Fruit fly (Drosophila melanogaster) whole organism, embryonic: ENCODE data around the gene ago.

Source experiments
- CG10267 ChIP-seq: fragments of 200-800 bp; sonication (Bioruptor generic); optimal IDR thresholded peaks from 2 replicates; lab custom pipeline; 2018; ENCODE audit warnings: missing biosample characterization, mild to moderate bottlenecking, missing genetic modification characterization, moderate library complexity
- CG10366 ChIP-seq: fragments of 200-800 bp; sonication (Bioruptor generic); IDR thresholded peaks from 2 replicates; pipeline ENCODE4 v1.3.6; 2022; ENCODE audit warnings: missing biosample characterization, missing genetic modification characterization
- CG10462 ChIP-seq: fragments of 200-800 bp; sonication (Bioruptor generic); optimal IDR thresholded peaks from 2 replicates; lab custom pipeline; 2016; ENCODE audit warnings: missing biosample characterization, missing genetic modification characterization
- CG12104 ChIP-seq: fragments of 200-800 bp; sonication (Bioruptor generic); optimal IDR thresholded peaks from 3 replicates; lab custom pipeline; 2016; ENCODE audit warnings: missing biosample characterization, missing genetic modification characterization
- CG12219 ChIP-seq: fragments of 200-800 bp; sonication (Bioruptor generic); optimal IDR thresholded peaks from 3 replicates; lab custom pipeline; 2018; ENCODE audit warnings: missing biosample characterization, mild to moderate bottlenecking, missing genetic modification characterization
- CG13296 ChIP-seq: fragments of 200-800 bp; sonication (Bioruptor generic); optimal IDR thresholded peaks from 3 replicates; lab custom pipeline; 2018; ENCODE audit warnings: missing biosample characterization, mild to moderate bottlenecking, missing genetic modification characterization
- CG13775 ChIP-seq: fragments of 200-800 bp; sonication (Bioruptor generic); optimal IDR thresholded peaks from 3 replicates; lab custom pipeline; 2017; ENCODE audit warnings: missing biosample characterization, mild to moderate bottlenecking, missing genetic modification characterization
- CG14710 ChIP-seq: fragments of 200-800 bp; sonication (Bioruptor generic); optimal IDR thresholded peaks from 3 replicates; lab custom pipeline; 2019; ENCODE audit warnings: missing biosample characterization, mild to moderate bottlenecking, missing genetic modification characterization, moderate library complexity
- CG15514 ChIP-seq: fragments of 200-800 bp; sonication (Bioruptor generic); optimal IDR thresholded peaks from 3 replicates; lab custom pipeline; 2017; ENCODE audit warnings: missing biosample characterization, missing genetic modification characterization, mild to moderate bottlenecking, moderate library complexity, missing genetic modification reagents
- CG15696 ChIP-seq: fragments of 200-800 bp; sonication (Bioruptor generic); optimal IDR thresholded peaks from 2 replicates; lab custom pipeline; 2019; ENCODE audit warnings: missing biosample characterization, mild to moderate bottlenecking, missing genetic modification characterization, moderate library complexity
- CG17612 ChIP-seq: fragments of 200-800 bp; sonication (Bioruptor generic); IDR thresholded peaks from 2 replicates; pipeline ENCODE4 v1.3.6; 2022; ENCODE audit warnings: missing biosample characterization, missing genetic modification characterization
- CG2712 ChIP-seq: fragments of 200-800 bp; optimal IDR thresholded peaks from 3 replicates; lab custom pipeline; 2019; ENCODE audit warnings: missing biosample characterization, mild to moderate bottlenecking, missing genetic modification characterization, moderate library complexity
- CG31441 ChIP-seq: fragments of 200-800 bp; sonication (Bioruptor generic); IDR thresholded peaks from 2 replicates; pipeline ENCODE4 v1.3.6; 2022; ENCODE audit warnings: missing biosample characterization, missing genetic modification characterization
- CG32532 ChIP-seq: fragments of 200-800 bp; sonication (Bioruptor generic); IDR thresholded peaks from 2 replicates; pipeline ENCODE4 v1.3.6; 2022; ENCODE audit warnings: missing biosample characterization, missing genetic modification characterization
- CG42726 ChIP-seq: fragments of 200-800 bp; sonication (Bioruptor generic); IDR thresholded peaks from 2 replicates; pipeline ENCODE4 v1.3.6; 2022; ENCODE audit warnings: missing biosample characterization, missing genetic modification characterization; ENCODE audit not compliant: partially characterized antibody
- CG4424 ChIP-seq: fragments of 200-800 bp; sonication (Bioruptor generic); optimal IDR thresholded peaks from 3 replicates; lab custom pipeline; 2016; ENCODE audit warnings: missing biosample characterization, missing genetic modification characterization
- CG4730 ChIP-seq: fragments of 200-800 bp; sonication (Bioruptor generic); IDR thresholded peaks from 2 replicates; pipeline ENCODE4 v1.3.6; 2022; ENCODE audit warnings: missing biosample characterization, missing genetic modification characterization
- CG5245 ChIP-seq: fragments of 200-800 bp; sonication (Bioruptor generic); optimal IDR thresholded peaks from 3 replicates; lab custom pipeline; 2016; ENCODE audit warnings: missing biosample characterization, missing genetic modification characterization
- CG9215 ChIP-seq: fragments of 200-800 bp; sonication (Bioruptor generic); IDR thresholded peaks from 2 replicates; pipeline ENCODE4 v1.3.6; 2022; ENCODE audit warnings: missing biosample characterization, missing genetic modification characterization
- Chrac-16 ChIP-seq: fragments of 200-800 bp; sonication (Bioruptor generic); optimal IDR thresholded peaks from 3 replicates; lab custom pipeline; 2016; ENCODE audit warnings: missing biosample characterization, missing genetic modification characterization
- Doc2 ChIP-seq: fragments of 200-800 bp; sonication (Bioruptor generic); IDR thresholded peaks from 2 replicates; pipeline ENCODE4 v1.3.6; 2022; ENCODE audit warnings: missing biosample characterization, missing genetic modification characterization
- Ets65A ChIP-seq: fragments of 200-800 bp; sonication (Bioruptor generic); peaks from one replicate; lab custom pipeline; 2016; ENCODE audit warnings: missing biosample characterization, missing genetic modification characterization
- Lim3 ChIP-seq: fragments of 200-800 bp; sonication (Bioruptor generic); IDR thresholded peaks from 2 replicates; pipeline ENCODE4 v1.3.6; 2022; ENCODE audit warnings: missing biosample characterization, missing genetic modification characterization
- Ptx1 ChIP-seq: fragments of 200-800 bp; sonication (Bioruptor generic); IDR thresholded peaks from 2 replicates; pipeline ENCODE4 v1.3.6; 2022; ENCODE audit warnings: missing biosample characterization, missing genetic modification characterization
- Rx ChIP-seq: fragments of 200-800 bp; sonication (Bioruptor generic); IDR thresholded peaks from 2 replicates; pipeline ENCODE4 v1.3.6; 2022; ENCODE audit warnings: missing biosample characterization, missing genetic modification characterization
- Taf1 ChIP-seq: fragments of 200-800 bp; sonication (Bioruptor generic); IDR thresholded peaks from 2 replicates; pipeline ENCODE4 v1.3.6; 2022; ENCODE audit warnings: missing biosample characterization, missing genetic modification characterization
- YL-1 ChIP-seq: fragments of 200-800 bp; sonication (Bioruptor generic); optimal IDR thresholded peaks from 3 replicates; lab custom pipeline; 2017; ENCODE audit warnings: missing biosample characterization, mild to moderate bottlenecking, missing genetic modification characterization
- ara ChIP-seq: fragments of 200-800 bp; sonication (Bioruptor generic); IDR thresholded peaks from 2 replicates; pipeline ENCODE4 v1.3.6; 2022; ENCODE audit warnings: missing biosample characterization, missing genetic modification characterization
- ase ChIP-seq: fragments of 200-800 bp; sonication (Bioruptor generic); IDR thresholded peaks from 3 replicates; pipeline ENCODE4 v1.3.6; 2022; ENCODE audit warnings: missing biosample characterization, missing genetic modification characterization
- chinmo ChIP-seq: fragments of 200-800 bp; sonication (Bioruptor generic); IDR thresholded peaks from 4 replicates; pipeline ENCODE4 v1.3.6; 2022; ENCODE audit warnings: missing biosample characterization, missing genetic modification characterization; ENCODE audit not compliant: partially characterized antibody
- cwo ChIP-seq: fragments of 200-800 bp; sonication (Bioruptor generic); optimal IDR thresholded peaks from 3 replicates; lab custom pipeline; 2017; ENCODE audit warnings: missing biosample characterization, missing genetic modification characterization, mild to moderate bottlenecking, moderate library complexity, missing genetic modification reagents
- dmrt99B ChIP-seq: fragments of 200-800 bp; sonication (Bioruptor generic); optimal IDR thresholded peaks from 2 replicates; lab custom pipeline; 2018; ENCODE audit warnings: missing biosample characterization, mild to moderate bottlenecking, missing genetic modification characterization, moderate library complexity
- dysf ChIP-seq: fragments of 200-800 bp; sonication (Bioruptor generic); IDR thresholded peaks from 3 replicates; pipeline ENCODE4 v1.3.6; 2022; ENCODE audit warnings: missing biosample characterization, missing genetic modification characterization
- fd96Cb ChIP-seq: fragments of 200-800 bp; sonication (Bioruptor generic); optimal IDR thresholded peaks from 2 replicates; lab custom pipeline; 2018; ENCODE audit warnings: missing biosample characterization, mild to moderate bottlenecking, missing genetic modification characterization, moderate library complexity
- gt ChIP-seq: fragments of 200-800 bp; sonication (Bioruptor generic); IDR thresholded peaks from 2 replicates; pipeline ENCODE4 v1.3.6; 2022; ENCODE audit warnings: missing biosample characterization, missing genetic modification characterization
- hkb ChIP-seq, 2 experiments: fragments of 200-800 bp in 1 of 2; fragments of >200 bp in 1 of 2; sonication (Bioruptor generic) in 1 of 2; IDR thresholded peaks in 1 of 2; optimal IDR thresholded peaks in 1 of 2; 2 replicates each; pipeline versions ENCODE4 v1.3.6 to Lab custom; 2017 to 2022; ENCODE audit warnings: missing biosample characterization in 1 of 2, missing genetic modification characterization in 1 of 2
- lov ChIP-seq, 2 experiments: fragments of 200-800 bp in 1 of 2; fragments of >200 bp in 1 of 2; sonication (Bioruptor generic) in 1 of 2; IDR thresholded peaks in 1 of 2; optimal IDR thresholded peaks in 1 of 2; 2 replicates in 1 of 2; 3 replicates in 1 of 2; pipeline versions ENCODE4 v1.3.6 to Lab custom; 2017 to 2022; ENCODE audit warnings: missing biosample characterization in 1 of 2, missing genetic modification characterization in 1 of 2
- sens ChIP-seq: fragments of 200-800 bp; sonication (Bioruptor generic); peaks from one replicate; lab custom pipeline; 2016; ENCODE audit warnings: missing biosample characterization, missing genetic modification characterization
- sqz ChIP-seq: fragments of 200-800 bp; sonication (Bioruptor generic); optimal IDR thresholded peaks from 3 replicates; lab custom pipeline; 2018; ENCODE audit warnings: missing biosample characterization, mild to moderate bottlenecking, missing genetic modification characterization
- stc ChIP-seq: fragments of 200-800 bp; sonication (Bioruptor generic); IDR thresholded peaks from 2 replicates; pipeline ENCODE4 v1.3.6; 2022; ENCODE audit warnings: missing biosample characterization, missing genetic modification characterization
- trem ChIP-seq: fragments of 200-800 bp; optimal IDR thresholded peaks from 3 replicates; lab custom pipeline; 2019; ENCODE audit warnings: missing biosample characterization, mild to moderate bottlenecking, missing genetic modification characterization, moderate library complexity
- usp ChIP-seq: fragments of >200 bp; optimal IDR thresholded peaks from 2 replicates; lab custom pipeline; 2017; ENCODE audit warnings: missing biosample characterization, missing genetic modification characterization
- vvl ChIP-seq: fragments of 200-800 bp; sonication (Bioruptor generic); IDR thresholded peaks from 2 replicates; pipeline ENCODE4 v1.3.6; 2022; ENCODE audit warnings: missing biosample characterization, missing genetic modification characterization
- zfh1 ChIP-seq: fragments of 200-800 bp; sonication (Bioruptor generic); IDR thresholded peaks from 3 replicates; pipeline ENCODE4 v1.3.6; 2022; ENCODE audit warnings: missing biosample characterization, missing genetic modification characterization

Gene ago

dm6 chr3L:4215079-4215478 is 39.0 kb downstream of the ago start, which contains the start of gene Cpr64Ad:
Gene Cpr64Ad, plus strand, starts transcription at chr3L:4215379.
- TF ChIP-seq Ets65A (GFP tag; lab: Kevin White, UChicago) (peak; percentile 47), vvl (GFP tag; lab: Robert Waterston, UW) (0 out of 2 replicates have a peak, but pooled peaks have one; percentile 20), CG12219 (GFP tag; lab: Kevin White, UChicago) (no peak)

- TF ChIP-seq sens (GFP tag; lab: Kevin White, UChicago) (peak; percentile 5), Doc2 (no peak)
Observed at dm6 chr3L:4212815-4213214, 41.3 kb downstream of the ago start, which contains the start of gene Cpr64Ac. Gene Cpr64Ac, minus strand, starts transcription at chr3L:4212915.

dm6 chr3L:4211440-4211839 is 42.7 kb downstream of the ago start, which contains the start of gene Cpr64Ab:
Gene Cpr64Ab, minus strand, starts transcription at chr3L:4211540.
- TF ChIP-seq CG2712 (tag; lab: Kevin White, UChicago) (no peak), CG10462 (GFP tag; lab: Kevin White, UChicago) (no peak), CG32532 (GFP tag; lab: Robert Waterston, UW) (no peak), Lim3 (GFP tag; lab: Robert Waterston, UW) (no peak), CG9215 (GFP tag; lab: Robert Waterston, UW) (no peak), gt (GFP tag; lab: Robert Waterston, UW) (no peak), Taf1 (GFP tag; lab: Robert Waterston, UW) (no peak), lov (optimal IDR thresholded peaks at IDR 0.05; lab: Kevin White, UChicago) (no peak), lov (GFP tag; IDR thresholded peaks at IDR 0.05; lab: Robert Waterston, UW) (no peak), fd96Cb (tag; lab: Kevin White, UChicago) (no peak), sens (GFP tag; lab: Kevin White, UChicago) (no peak), chinmo (GFP tag; lab: Robert Waterston, UW) (no peak), CG13296 (GFP tag; lab: Kevin White, UChicago) (no peak), CG17612 (GFP tag; lab: Robert Waterston, UW) (no peak), sqz (no peak), CG13775 (GFP tag; lab: Kevin White, UChicago) (no peak)

- peak; percentile 20 for TF ChIP-seq CG15696 (tag; lab: Kevin White, UChicago)
- 0 out of 2 replicates have a peak, but pooled peaks have one; percentile 35 for TF ChIP-seq Rx (GFP tag; lab: Robert Waterston, UW)
- TF ChIP-seq CG15514 (GFP tag; lab: Kevin White, UChicago), result no peak
- peak; percentile 40 for TF ChIP-seq fd96Cb (tag; lab: Kevin White, UChicago)
- peak; percentile 47 for TF ChIP-seq CG31441
- TF ChIP-seq CG42726, result no peak
- TF ChIP-seq usp (GFP tag; lab: Kevin White, UChicago), result no peak
- TF ChIP-seq Ptx1 (GFP tag; lab: Robert Waterston, UW), result peak; percentile 23; the same call in 1 of the 2 replicates
- TF ChIP-seq CG2712 (tag; lab: Kevin White, UChicago), result peak; percentile 62
- peak; percentile 4 for TF ChIP-seq CG5245 (GFP tag; lab: Kevin White, UChicago)
- 0 out of 2 replicates have a peak, but pooled peaks have one; percentile 18 for TF ChIP-seq CG4730 (GFP tag; lab: Robert Waterston, UW)
- no peak for TF ChIP-seq CG12104 (GFP tag; lab: Kevin White, UChicago)
- peak; percentile 49; the same call in 1 of the 3 replicates for TF ChIP-seq ase (GFP tag; lab: Robert Waterston, UW)
- TF ChIP-seq ara (GFP tag; lab: Robert Waterston, UW), result peak; percentile 58
- TF ChIP-seq CG10267, result peak; percentile 15
- TF ChIP-seq dmrt99B, result peak; percentile 48
- TF ChIP-seq Chrac-16 (GFP tag; lab: Kevin White, UChicago), result no peak
- TF ChIP-seq vvl (GFP tag; lab: Robert Waterston, UW), result peak; percentile 47
- TF ChIP-seq dysf (GFP tag; lab: Robert Waterston, UW), result 0 out of 3 replicates have a peak, but pooled peaks have one; percentile 26
- peak; percentile 16 for TF ChIP-seq trem
- TF ChIP-seq CG4424 (GFP tag; lab: Kevin White, UChicago), result peak; percentile 5
- TF ChIP-seq CG10366, result no peak
- TF ChIP-seq CG14710, result peak; percentile 23
- TF ChIP-seq stc, result 0 out of 2 replicates have a peak, but pooled peaks have one; percentile 23
- TF ChIP-seq hkb (optimal IDR thresholded peaks at IDR 0.05; lab: Kevin White, UChicago), result no peak
- TF ChIP-seq hkb (GFP tag; IDR thresholded peaks at IDR 0.05; lab: Robert Waterston, UW), result 0 out of 2 replicates have a peak, but pooled peaks have one; percentile 11
- TF ChIP-seq YL-1 (GFP tag; lab: Kevin White, UChicago), result no peak
- no peak for TF ChIP-seq cwo (GFP tag; lab: Kevin White, UChicago)
- peak; percentile 64 for TF ChIP-seq zfh1 (GFP tag; lab: Robert Waterston, UW)
Observed at dm6 chr3L:4209731-4210130, 44.4 kb downstream of the ago start.
